Fruit fly (Drosophila melanogaster) whole organism, embryonic: ENCODE results near the gene Mst89B.

ENCODE experiments used
- Atf3 ChIP-seq: fragments of 200-800 bp; sonication (Bioruptor generic); optimal IDR thresholded peaks from 3 replicates; lab custom pipeline; 2016; ENCODE audit warnings: missing biosample characterization, missing genetic modification characterization
- Bdp1 ChIP-seq: fragments of 200-800 bp; sonication (Bioruptor generic); optimal IDR thresholded peaks from 3 replicates; lab custom pipeline; 2016; ENCODE audit warnings: missing biosample characterization, missing genetic modification characterization
- CG10274 ChIP-seq: fragments of 200-800 bp; sonication (Bioruptor generic); optimal IDR thresholded peaks from 3 replicates; lab custom pipeline; 2017; ENCODE audit warnings: missing biosample characterization, mild to moderate bottlenecking, missing genetic modification characterization
- CG10979 ChIP-seq: fragments of 200-800 bp; sonication (Bioruptor generic); optimal IDR thresholded peaks from 2 replicates; lab custom pipeline; 2018; ENCODE audit warnings: missing biosample characterization, mild to moderate bottlenecking, missing genetic modification characterization, moderate library complexity
- CG12299 ChIP-seq: fragments of 200-800 bp; sonication (Bioruptor generic); optimal IDR thresholded peaks from 2 replicates; lab custom pipeline; 2018; ENCODE audit warnings: missing biosample characterization, mild to moderate bottlenecking, missing genetic modification characterization
- CG12769 ChIP-seq: fragments of 200-800 bp; sonication (Bioruptor generic); optimal IDR thresholded peaks from 2 replicates; lab custom pipeline; 2019; ENCODE audit warnings: missing biosample characterization, mild to moderate bottlenecking, missing genetic modification characterization, moderate library complexity
- CG13424 ChIP-seq: fragments of 200-800 bp; sonication (Bioruptor generic); optimal IDR thresholded peaks from 2 replicates; lab custom pipeline; 2019; ENCODE audit warnings: missing biosample characterization, mild to moderate bottlenecking, missing genetic modification characterization, moderate library complexity
- CG15601 ChIP-seq: fragments of 200-800 bp; sonication (Bioruptor generic); optimal IDR thresholded peaks from 3 replicates; lab custom pipeline; 2019; ENCODE audit warnings: missing biosample characterization, mild to moderate bottlenecking, missing genetic modification characterization, moderate library complexity
- CG1602 ChIP-seq: fragments of 200-800 bp; sonication (Bioruptor generic); optimal IDR thresholded peaks from 3 replicates; lab custom pipeline; 2016; ENCODE audit warnings: missing biosample characterization, missing genetic modification characterization
- CG17328 ChIP-seq: fragments of 200-800 bp; sonication (Bioruptor generic); IDR thresholded peaks from 2 replicates; pipeline ENCODE4 v1.3.6; 2022; ENCODE audit warnings: missing biosample characterization, missing genetic modification characterization
- CG18262 ChIP-seq: fragments of 200-800 bp; optimal IDR thresholded peaks from 3 replicates; lab custom pipeline; 2019; ENCODE audit warnings: missing biosample characterization, mild to moderate bottlenecking, missing genetic modification characterization, moderate library complexity
- CG18599 ChIP-seq: fragments of 200-800 bp; sonication (Bioruptor generic); optimal IDR thresholded peaks from 3 replicates; lab custom pipeline; 2017; ENCODE audit warnings: missing biosample characterization, missing genetic modification characterization, mild to moderate bottlenecking, moderate library complexity, missing genetic modification reagents
- CG2678 ChIP-seq: fragments of 200-800 bp; sonication (Bioruptor generic); optimal IDR thresholded peaks from 3 replicates; lab custom pipeline; 2019; ENCODE audit warnings: missing biosample characterization, mild to moderate bottlenecking, missing genetic modification characterization, moderate library complexity
- CG30403 ChIP-seq: fragments of 200-800 bp; sonication (Bioruptor generic); optimal IDR thresholded peaks from 3 replicates; lab custom pipeline; 2016; ENCODE audit warnings: missing biosample characterization, missing genetic modification characterization
- CG4854 ChIP-seq: fragments of 200-800 bp; sonication (Bioruptor generic); optimal IDR thresholded peaks from 2 replicates; lab custom pipeline; 2016; ENCODE audit warnings: missing biosample characterization, missing genetic modification characterization, inconsistent platforms
- CG7839 ChIP-seq: fragments of 200-800 bp; sonication (Bioruptor generic); optimal IDR thresholded peaks from 3 replicates; lab custom pipeline; 2018; ENCODE audit warnings: missing biosample characterization, mild to moderate bottlenecking, missing genetic modification characterization, moderate library complexity
- CG8359 ChIP-seq: fragments of 200-800 bp; sonication (Bioruptor generic); optimal IDR thresholded peaks from 2 replicates; lab custom pipeline; 2017; ENCODE audit warnings: missing biosample characterization, mild to moderate bottlenecking, missing genetic modification characterization, borderline replicate concordance
- CG8924 ChIP-seq: fragments of 200-800 bp; optimal IDR thresholded peaks from 3 replicates; lab custom pipeline; 2019; ENCODE audit warnings: missing biosample characterization, mild to moderate bottlenecking, missing genetic modification characterization, moderate library complexity
- CG9437 ChIP-seq: fragments of 200-800 bp; sonication (Bioruptor generic); optimal IDR thresholded peaks from 2 replicates; lab custom pipeline; 2018; ENCODE audit warnings: missing biosample characterization, mild to moderate bottlenecking, missing genetic modification characterization
- CG9727 ChIP-seq: fragments of 200-800 bp; sonication (Bioruptor generic); optimal IDR thresholded peaks from 3 replicates; lab custom pipeline; 2017; ENCODE audit warnings: missing biosample characterization, mild to moderate bottlenecking, missing genetic modification characterization
- D ChIP-seq, 2 experiments: fragments of 200-800 bp in 1 of 2; fragments of >200 bp in 1 of 2; sonication (Bioruptor generic) in 1 of 2; optimal IDR thresholded peaks; 2 replicates in 1 of 2; 3 replicates in 1 of 2; lab custom pipeline; 2017; ENCODE audit warnings: mild to moderate bottlenecking in 1 of 2, missing biosample characterization in 1 of 2, missing genetic modification characterization in 1 of 2, missing genetic modification reagents in 1 of 2
- Dek ChIP-seq: fragments of 200-800 bp; sonication (Bioruptor generic); optimal IDR thresholded peaks from 3 replicates; lab custom pipeline; 2019; ENCODE audit warnings: missing biosample characterization, mild to moderate bottlenecking, missing genetic modification characterization, moderate library complexity
- Fer3 ChIP-seq: fragments of 200-800 bp; sonication (Bioruptor generic); optimal IDR thresholded peaks from 2 replicates; lab custom pipeline; 2018; ENCODE audit warnings: missing biosample characterization, mild to moderate bottlenecking, missing genetic modification characterization, moderate library complexity
- HHEX ChIP-seq: fragments of 200-800 bp; sonication (Bioruptor generic); optimal IDR thresholded peaks from 3 replicates; lab custom pipeline; 2017; ENCODE audit warnings: missing biosample characterization, mild to moderate bottlenecking, missing genetic modification characterization, missing genetic modification reagents
- Hr3 ChIP-seq: fragments of 200-800 bp; sonication (Bioruptor generic); optimal IDR thresholded peaks from 3 replicates; lab custom pipeline; 2016; ENCODE audit warnings: missing biosample characterization, missing genetic modification characterization
- NfI ChIP-seq: fragments of 200-800 bp; sonication (Bioruptor generic); optimal IDR thresholded peaks from 3 replicates; lab custom pipeline; 2018; ENCODE audit warnings: missing biosample characterization, mild to moderate bottlenecking, missing genetic modification characterization, moderate library complexity
- Six4 ChIP-seq: fragments of 200-800 bp; sonication (Bioruptor generic); optimal IDR thresholded peaks from 2 replicates; lab custom pipeline; 2016; ENCODE audit warnings: missing biosample characterization, missing genetic modification characterization
- Sox100B ChIP-seq: fragments of 200-800 bp; sonication (Bioruptor generic); optimal IDR thresholded peaks from 3 replicates; lab custom pipeline; 2018; ENCODE audit warnings: missing biosample characterization, mild to moderate bottlenecking, missing genetic modification characterization
- Ssrp ChIP-seq: fragments of 200-800 bp; sonication (Bioruptor generic); optimal IDR thresholded peaks from 2 replicates; lab custom pipeline; 2018; ENCODE audit warnings: missing biosample characterization, mild to moderate bottlenecking, missing genetic modification characterization, moderate library complexity
- ab ChIP-seq: fragments of 200-800 bp; sonication (Bioruptor generic); optimal IDR thresholded peaks from 2 replicates; lab custom pipeline; 2016; ENCODE audit warnings: missing biosample characterization, missing genetic modification characterization
- corto ChIP-seq: fragments of 200-800 bp; sonication (Bioruptor generic); optimal IDR thresholded peaks from 2 replicates; lab custom pipeline; 2016; ENCODE audit warnings: missing biosample characterization, mild to moderate bottlenecking, missing genetic modification characterization, moderate library complexity
- da ChIP-seq: fragments of 200-800 bp; sonication (Bioruptor generic); optimal IDR thresholded peaks from 2 replicates; lab custom pipeline; 2016; ENCODE audit warnings: missing biosample characterization, missing genetic modification characterization
- dmrt99B ChIP-seq: fragments of 200-800 bp; sonication (Bioruptor generic); optimal IDR thresholded peaks from 2 replicates; lab custom pipeline; 2018; ENCODE audit warnings: missing biosample characterization, mild to moderate bottlenecking, missing genetic modification characterization, moderate library complexity
- dysf ChIP-seq: fragments of 200-800 bp; sonication (Bioruptor generic); IDR thresholded peaks from 3 replicates; pipeline ENCODE4 v1.3.6; 2022; ENCODE audit warnings: missing biosample characterization, missing genetic modification characterization
- ewg ChIP-seq: fragments of 200-800 bp; sonication (Bioruptor generic); optimal IDR thresholded peaks from 3 replicates; lab custom pipeline; 2017; ENCODE audit warnings: mild to moderate bottlenecking, missing biosample characterization, missing genetic modification reagents, missing genetic modification characterization
- fd3F ChIP-seq: fragments of 200-800 bp; sonication (Bioruptor generic); optimal IDR thresholded peaks from 2 replicates; lab custom pipeline; 2018; ENCODE audit warnings: missing biosample characterization, mild to moderate bottlenecking, missing genetic modification characterization, moderate library complexity
- grau ChIP-seq: fragments of 200-800 bp; optimal IDR thresholded peaks from 3 replicates; lab custom pipeline; 2019; ENCODE audit warnings: missing biosample characterization, mild to moderate bottlenecking, missing genetic modification characterization, moderate library complexity
- lov ChIP-seq, 2 experiments: fragments of 200-800 bp in 1 of 2; fragments of >200 bp in 1 of 2; sonication (Bioruptor generic) in 1 of 2; IDR thresholded peaks in 1 of 2; optimal IDR thresholded peaks in 1 of 2; 2 replicates in 1 of 2; 3 replicates in 1 of 2; pipeline versions ENCODE4 v1.3.6 to Lab custom; 2017 to 2022; ENCODE audit warnings: missing biosample characterization in 1 of 2, missing genetic modification characterization in 1 of 2
- pho ChIP-seq: fragments of 200-800 bp; sonication (Bioruptor generic); optimal IDR thresholded peaks from 2 replicates; lab custom pipeline; 2016; ENCODE audit warnings: missing biosample characterization, missing genetic modification characterization
- pros ChIP-seq: fragments of 200-800 bp; sonication (Bioruptor generic); optimal IDR thresholded peaks from 3 replicates; lab custom pipeline; 2019; ENCODE audit warnings: missing biosample characterization, mild to moderate bottlenecking, missing genetic modification characterization, moderate library complexity
- salm ChIP-seq: fragments of 200-800 bp; sonication (Bioruptor generic); optimal IDR thresholded peaks from 2 replicates; lab custom pipeline; 2018; ENCODE audit warnings: missing biosample characterization, mild to moderate bottlenecking, missing genetic modification characterization
- sc ChIP-seq, 3 experiments: fragments of >200 bp in 2 of 3; fragments of 200-800 bp in 1 of 3; sonication (Bioruptor generic) in 1 of 3; optimal IDR thresholded peaks; 2 replicates in 2 of 3; 3 replicates in 1 of 3; lab custom pipeline; 2017; ENCODE audit warnings: mild to moderate bottlenecking in 1 of 3, missing biosample characterization in 1 of 3, missing genetic modification characterization in 1 of 3, missing genetic modification reagents in 1 of 3
- sens ChIP-seq: fragments of 200-800 bp; sonication (Bioruptor generic); peaks from one replicate; lab custom pipeline; 2016; ENCODE audit warnings: missing biosample characterization, missing genetic modification characterization
- sens-2 ChIP-seq: fragments of 200-800 bp; sonication (Bioruptor generic); IDR thresholded peaks from 2 replicates; pipeline ENCODE4 v1.3.6; 2022; ENCODE audit warnings: missing biosample characterization, missing genetic modification characterization
- slp2 ChIP-seq: fragments of 200-800 bp; sonication (Bioruptor generic); optimal IDR thresholded peaks from 2 replicates; lab custom pipeline; 2016; ENCODE audit warnings: missing biosample characterization, missing genetic modification characterization
- wek ChIP-seq: fragments of 200-800 bp; sonication (Bioruptor generic); optimal IDR thresholded peaks from 3 replicates; lab custom pipeline; 2018; ENCODE audit warnings: missing biosample characterization, mild to moderate bottlenecking, missing genetic modification characterization, moderate library complexity
- zfh1 ChIP-seq: fragments of 200-800 bp; sonication (Bioruptor generic); IDR thresholded peaks from 3 replicates; pipeline ENCODE4 v1.3.6; 2022; ENCODE audit warnings: missing biosample characterization, missing genetic modification characterization

Mst89B gene

DNA sequence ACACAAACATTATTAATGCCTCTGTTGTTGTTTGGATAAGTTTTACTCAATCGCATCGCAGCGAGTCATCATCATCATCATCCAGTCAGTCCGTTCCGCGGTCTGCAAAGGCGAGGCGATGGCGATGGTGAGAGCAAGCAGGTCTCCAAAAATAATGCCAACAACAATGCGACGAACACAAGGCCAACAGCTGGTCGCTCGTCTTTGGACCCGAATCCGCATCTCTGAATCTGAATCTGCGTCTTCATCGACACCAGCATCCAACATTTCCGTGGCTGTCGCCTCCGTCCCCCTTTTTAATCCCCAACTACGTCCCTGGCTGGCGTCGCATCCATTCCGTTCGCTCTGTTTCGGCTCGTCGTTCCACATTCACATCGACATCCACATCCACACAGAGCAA lies 32.5 kb upstream of the Mst89B start (continued):
- TF ChIP-seq D (optimal IDR thresholded peaks at IDR 0.05; lab: Kevin White, UChicago): peak; percentile 36
- no peak for TF ChIP-seq D (GFP tag; optimal IDR thresholded peaks at IDR 0.05; lab: Kevin White, UChicago)
- no peak for TF ChIP-seq ewg (GFP tag; lab: Kevin White, UChicago)
- no peak for TF ChIP-seq Hr3 (GFP tag; lab: Kevin White, UChicago)
- TF ChIP-seq CG12769 (tag; lab: Kevin White, UChicago): peak; percentile 96
- TF ChIP-seq CG12299 (tag; lab: Kevin White, UChicago): no peak
- TF ChIP-seq wek: no peak
- TF ChIP-seq sc (optimal IDR thresholded peaks at IDR 0.05; lab: Kevin White, UChicago): no peak
- no peak for TF ChIP-seq sc (GFP tag; optimal IDR thresholded peaks at IDR 0.05; lab: Kevin White, UChicago)
- TF ChIP-seq da: peak; percentile 47
- TF ChIP-seq pros: peak; percentile 17
- TF ChIP-seq zfh1 (GFP tag; lab: Robert Waterston, UW): no peak

DNA sequence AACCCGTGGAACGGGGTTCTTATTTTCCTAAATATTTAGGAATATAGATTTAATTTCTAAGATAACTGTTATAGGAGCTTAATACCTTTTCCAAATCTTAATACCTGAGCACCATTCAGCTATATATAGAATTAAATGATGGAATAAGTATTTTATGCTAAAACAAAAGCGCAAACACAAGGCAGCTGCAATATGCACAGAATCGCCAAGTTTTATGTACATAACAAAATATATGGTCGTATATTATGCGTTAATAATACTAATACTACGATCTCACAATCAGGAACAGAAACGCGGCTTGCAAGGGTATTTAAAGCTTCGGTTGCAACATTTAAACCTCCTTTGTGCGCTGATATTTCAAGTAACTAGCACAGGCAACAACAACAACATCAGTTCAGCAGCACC lies 32.1 kb upstream of the Mst89B start:
- TF ChIP-seq HHEX (GFP tag; lab: Kevin White, UChicago) (peak; percentile 19), Atf3 (no peak), salm (tag; lab: Kevin White, UChicago) (peak; percentile 22), sc (optimal IDR thresholded peaks at IDR 0.05; lab: Kevin White, UChicago) (no peak), sc (GFP tag; optimal IDR thresholded peaks at IDR 0.05; lab: Kevin White, UChicago) (peak; percentile 59), CG7839 (tag; lab: Kevin White, UChicago) (peak; percentile 69), CG18599 (GFP tag; lab: Kevin White, UChicago) (no peak), corto (peak; percentile 2), CG4854 (peak; percentile 9), CG17328 (GFP tag; lab: Robert Waterston, UW) (no peak), ab (GFP tag; lab: Kevin White, UChicago) (no peak), slp2 (GFP tag; lab: Kevin White, UChicago) (peak; percentile 2), Six4 (GFP tag; lab: Kevin White, UChicago) (peak; percentile 11), Sox100B (GFP tag; lab: Kevin White, UChicago) (peak; percentile 73), lov (optimal IDR thresholded peaks at IDR 0.05; lab: Kevin White, UChicago) (no peak), lov (GFP tag; IDR thresholded peaks at IDR 0.05; lab: Robert Waterston, UW) (no peak), sens-2 (GFP tag; lab: Robert Waterston, UW) (no peak), NfI (GFP tag; lab: Kevin White, UChicago) (no peak), CG10274 (GFP tag; lab: Kevin White, UChicago) (peak; percentile 32), ewg (GFP tag; lab: Kevin White, UChicago) (peak; percentile 30), sens (GFP tag; lab: Kevin White, UChicago) (peak; percentile 87), CG10979 (peak; percentile 70), dysf (GFP tag; lab: Robert Waterston, UW) (no peak), Bdp1 (GFP tag; lab: Kevin White, UChicago) (peak; percentile 10), CG15601 (tag; lab: Kevin White, UChicago) (peak; percentile 23), CG30403 (peak; percentile 42), dmrt99B (tag; lab: Kevin White, UChicago) (peak; percentile 74), fd3F (GFP tag; lab: Kevin White, UChicago) (peak; percentile 21), Fer3 (tag; lab: Kevin White, UChicago) (peak; percentile 4), CG13424 (tag; lab: Kevin White, UChicago) (peak; percentile 53), Dek (tag; lab: Kevin White, UChicago) (peak; percentile 2), CG18262 (tag; lab: Kevin White, UChicago) (peak; percentile 75), CG8359 (GFP tag; lab: Kevin White, UChicago) (peak; percentile 21), CG1602 (GFP tag; lab: Kevin White, UChicago) (peak; percentile 45), CG8924 (tag; lab: Kevin White, UChicago) (peak; percentile 25), pho (GFP tag; lab: Kevin White, UChicago) (peak; percentile 6), grau (peak; percentile 24), CG9437 (GFP tag; lab: Kevin White, UChicago) (peak; percentile 47), CG9727 (GFP tag; lab: Kevin White, UChicago) (peak; percentile 56), Ssrp (tag; lab: Kevin White, UChicago) (peak; percentile 46), CG2678 (tag; lab: Kevin White, UChicago) (peak; percentile 64)
